In the genomic region with DNA sequence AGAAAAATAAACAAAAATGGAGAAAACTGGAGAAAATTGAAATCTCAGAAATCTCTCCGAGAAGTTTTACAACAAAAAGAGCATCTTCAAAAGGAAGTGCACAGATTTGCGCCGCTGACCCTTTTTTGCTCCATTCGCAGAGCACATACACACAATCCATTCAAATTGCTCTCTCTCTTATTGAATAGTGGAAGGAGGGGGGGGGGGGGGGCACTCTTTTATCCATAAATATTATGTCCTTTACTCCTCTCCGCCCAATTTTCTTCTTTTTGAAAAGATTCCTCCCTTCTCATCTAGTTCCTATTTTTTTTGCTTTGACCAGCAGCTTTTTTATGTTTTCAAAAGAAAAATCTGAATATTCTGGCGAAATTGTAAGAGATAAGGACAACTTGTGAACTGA, we compare ENCODE assay signal across 6 worm cellular contexts.
TF ChIP-seq lines count a peak whose summit lies in the region.

No protein-coding gene starts in this region.

TF ChIP-seq in whole organism, L1 larva, 84 proteins besides CTCF, POLR2A, EP300 and RAD21:
- TF ChIP-seq nhr-12 (tag; optimal IDR thresholded peaks at IDR 0.05; lab: Kevin White, UChicago): no peak
- TF ChIP-seq efl-1 (optimal IDR thresholded peaks at IDR 0.05; lab: Kevin White, UChicago): no peak
- peak in 1 of 2 experiments; percentile 88 for TF ChIP-seq efl-1 (GFP tag; optimal IDR thresholded peaks at IDR 0.05 in 1 of 2; lab: Kevin White, UChicago)
- TF ChIP-seq fkh-10 (GFP tag; optimal IDR thresholded peaks at IDR 0.05; lab: Kevin White, UChicago): peak; percentile 33
- no peak for TF ChIP-seq lin-35 (GFP tag; optimal IDR thresholded peaks at IDR 0.05; lab: Kevin White, UChicago)
- TF ChIP-seq lin-14 (GFP tag; optimal IDR thresholded peaks at IDR 0.05; lab: Kevin White, UChicago): peak; percentile 57
- no peak for TF ChIP-seq dpl-1 (GFP tag; optimal IDR thresholded peaks at IDR 0.05; lab: Kevin White, UChicago)
- TF ChIP-seq ztf-4 (tag; optimal IDR thresholded peaks at IDR 0.05; lab: Kevin White, UChicago): no peak
TF ChIP-seq in whole organism, L1 larva: peak in this region for 3.

TF ChIP-seq in whole organism, L2 larva, 48 proteins besides CTCF, POLR2A, EP300 and RAD21:
- TF ChIP-seq ceh-82 (tag; optimal IDR thresholded peaks at IDR 0.05; lab: Kevin White, UChicago) (no peak), mbf-1 (tag; optimal IDR thresholded peaks at IDR 0.05; lab: Kevin White, UChicago) (no peak), F13H6.1 (tag; optimal IDR thresholded peaks at IDR 0.05; lab: Kevin White, UChicago) (peak; percentile 22)
TF ChIP-seq in whole organism, L2 larva: peak in this region for 1.

TF ChIP-seq in whole organism, L3 larva, 47 proteins besides CTCF, POLR2A, EP300 and RAD21:
- TF ChIP-seq fkh-10 (GFP tag; optimal IDR thresholded peaks at IDR 0.05; lab: Kevin White, UChicago) (peak; percentile 56), lsy-12 (tag; optimal IDR thresholded peaks at IDR 0.05; lab: Kevin White, UChicago) (no peak)
TF ChIP-seq in whole organism, L3 larva: peak in this region for 1.

TF ChIP-seq in whole organism, L4 larva, 104 proteins besides CTCF, POLR2A, EP300 and RAD21:
- TF ChIP-seq fkh-10 (GFP tag; optimal IDR thresholded peaks at IDR 0.05; lab: Kevin White, UChicago) (peak; percentile 40), lin-39 (tag; optimal IDR thresholded peaks at IDR 0.05; lab: Kevin White, UChicago) (no peak), ceh-62 (tag; optimal IDR thresholded peaks at IDR 0.05; lab: Kevin White, UChicago) (no peak)

TF ChIP-seq in whole organism, late embryonic, 69 proteins besides CTCF, POLR2A, EP300 and RAD21:
- TF ChIP-seq sox-2 (GFP tag; IDR thresholded peaks at IDR 0.05; lab: Robert Waterston, UW): no peak
- no peak for TF ChIP-seq pqm-1 (tag; optimal IDR thresholded peaks at IDR 0.05; lab: Kevin White, UChicago)
- TF ChIP-seq unc-42 (tag; optimal IDR thresholded peaks at IDR 0.05; lab: Kevin White, UChicago): peak; percentile 46

TF ChIP-seq in whole organism, mixed stage, embryonic, 35 proteins besides CTCF, POLR2A, EP300 and RAD21:
- TF ChIP-seq ces-1 (GFP tag; optimal IDR thresholded peaks at IDR 0.05; lab: Kevin White, UChicago) (peak; percentile 18), pha-4 (tag; optimal IDR thresholded peaks at IDR 0.05; lab: Kevin White, UChicago) (no peak)
